Fruit fly (Drosophila melanogaster): ENCODE results near the gene CG6813.
A peak's percentile ranks its signal among the peaks of the same experiment; 100 is the strongest.

Gene CG6813

DNA sequence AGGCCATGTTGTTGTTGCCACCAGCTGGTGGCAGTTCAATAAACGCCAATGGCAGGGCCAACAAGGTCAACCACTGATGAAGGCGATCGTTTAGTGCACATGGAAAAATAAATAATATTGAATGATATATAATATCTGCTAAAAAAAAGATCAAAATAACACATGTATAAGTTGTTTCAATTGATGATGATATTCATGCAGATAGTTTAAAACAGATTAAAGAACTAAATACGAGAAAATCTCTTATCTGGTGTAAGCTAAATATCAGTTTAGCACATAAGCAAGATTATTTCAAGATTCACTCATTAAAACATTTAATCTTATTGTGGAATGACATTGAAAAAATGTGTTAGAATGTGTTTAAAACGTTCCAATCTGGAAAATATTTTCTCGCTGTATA is 37.0 kb upstream of the CG6813 start (continued):
- TF ChIP-seq CG10274 (GFP tag; optimal IDR thresholded peaks at IDR 0.05) (no peak), CG13624 (GFP tag; optimal IDR thresholded peaks at IDR 0.05) (no peak), schlank (tag; optimal IDR thresholded peaks at IDR 0.05) (no peak), br (optimal IDR thresholded peaks at IDR 0.05) (no peak), CG14860 (GFP tag; IDR thresholded peaks at IDR 0.05; ENCODE audit: partially characterized antibody) (no peak), CG8765 (GFP tag; IDR thresholded peaks at IDR 0.05) (no peak), Xrp1 (GFP tag; IDR thresholded peaks at IDR 0.05) (no peak), Hsf (GFP tag; optimal IDR thresholded peaks at IDR 0.05) (peak; percentile 20), CG17802 (tag; optimal IDR thresholded peaks at IDR 0.05) (no peak), zen (tag; optimal IDR thresholded peaks at IDR 0.05) (no peak), fd3F (GFP tag; optimal IDR thresholded peaks at IDR 0.05) (peak; percentile 32), CG8290 (GFP tag; optimal IDR thresholded peaks at IDR 0.05) (no peak), CG8290 (tag; optimal IDR thresholded peaks at IDR 0.05) (peak in 1 of 2 experiments; percentile 9), Sox102F (GFP tag; optimal IDR thresholded peaks at IDR 0.05) (peak; percentile 71), CG3407 (GFP tag; optimal IDR thresholded peaks at IDR 0.05) (no peak), da (GFP tag; optimal IDR thresholded peaks at IDR 0.05) (no peak), CG15479 (GFP tag; optimal IDR thresholded peaks at IDR 0.05) (no peak), ftz-f1 (GFP tag; optimal IDR thresholded peaks at IDR 0.05) (peak; percentile 63), Trl (optimal IDR thresholded peaks at IDR 0.05) (no peak), Trl (GFP tag; optimal IDR thresholded peaks at IDR 0.05) (no peak), dmrt11E (tag; optimal IDR thresholded peaks at IDR 0.05) (no peak), Atf3 (GFP tag; optimal IDR thresholded peaks at IDR 0.05) (no peak), org-1 (GFP tag; optimal IDR thresholded peaks at IDR 0.05) (peak; percentile 25), twi (tag; optimal IDR thresholded peaks at IDR 0.05) (no peak), slp2 (GFP tag; optimal IDR thresholded peaks at IDR 0.05) (no peak), ash1 (GFP tag; optimal IDR thresholded peaks at IDR 0.05) (no peak), CG30431 (GFP tag; optimal IDR thresholded peaks at IDR 0.05) (no peak), Dad (GFP tag; optimal IDR thresholded peaks at IDR 0.05) (no peak), CG17385 (GFP tag; optimal IDR thresholded peaks at IDR 0.05) (peak; percentile 31), CG6654 (GFP tag; optimal IDR thresholded peaks at IDR 0.05) (no peak), HmgZ (tag; optimal IDR thresholded peaks at IDR 0.05) (no peak), Hr51 (GFP tag; optimal IDR thresholded peaks at IDR 0.05) (peak in 1 of 2 experiments; percentile 83), Asciz (GFP tag; optimal IDR thresholded peaks at IDR 0.05) (peak; percentile 45), Hmr (GFP tag; optimal IDR thresholded peaks at IDR 0.05) (peak; percentile 36), z (GFP tag; IDR thresholded peaks at IDR 0.05) (no peak), CG11696 (GFP tag; IDR thresholded peaks at IDR 0.05) (no peak), slou (GFP tag; optimal IDR thresholded peaks at IDR 0.05) (no peak), ara (GFP tag; IDR thresholded peaks at IDR 0.05) (no peak), kah (GFP tag; optimal IDR thresholded peaks at IDR 0.05) (peak; percentile 8), chm (GFP tag; IDR thresholded peaks at IDR 0.05) (no peak), sqz (GFP tag; optimal IDR thresholded peaks at IDR 0.05) (no peak), NC2α (GFP tag; optimal IDR thresholded peaks at IDR 0.05) (no peak), Sry-δ (GFP tag; optimal IDR thresholded peaks at IDR 0.05) (no peak), unpg (GFP tag; optimal IDR thresholded peaks at IDR 0.05) (peak; percentile 57), CG11695 (GFP tag; IDR thresholded peaks at IDR 0.05) (0 out of 3 replicates have a peak, but pooled peaks have one; percentile 11), usp (GFP tag; optimal IDR thresholded peaks at IDR 0.05) (no peak), Usf (GFP tag; optimal IDR thresholded peaks at IDR 0.05) (no peak), ato (GFP tag; IDR thresholded peaks at IDR 0.05; ENCODE audit: partially characterized antibody) (no peak), gt (GFP tag; IDR thresholded peaks at IDR 0.05) (no peak), CHES-1-like (GFP tag; optimal IDR thresholded peaks at IDR 0.05) (no peak), CG2202 (tag; optimal IDR thresholded peaks at IDR 0.05) (no peak), dpn (GFP tag; optimal IDR thresholded peaks at IDR 0.05) (no peak), CG12659 (GFP tag; optimal IDR thresholded peaks at IDR 0.05) (peak; percentile 28)

Measured in whole organism, embryonic.